Fruit fly (Drosophila melanogaster) whole organism, adult: ENCODE data around the gene Prat2.

Source experiments
- CG11617 ChIP-seq: fragments of 200-800 bp; sonication (Bioruptor generic); optimal IDR thresholded peaks from 2 replicates; lab custom pipeline; 2017; ENCODE audit warnings: mild to moderate bottlenecking, missing biosample characterization, missing genetic modification reagents, missing genetic modification characterization
- CG12768 ChIP-seq: fragments of 200-800 bp; sonication (Bioruptor generic); optimal IDR thresholded peaks from 2 replicates; lab custom pipeline; 2017; ENCODE audit warnings: missing biosample characterization, missing genetic modification characterization, mild to moderate bottlenecking, moderate library complexity, missing genetic modification reagents
- CG14711 ChIP-seq: fragments of 200-800 bp; sonication (Bioruptor generic); optimal IDR thresholded peaks from 2 replicates; lab custom pipeline; 2018; ENCODE audit warnings: missing biosample characterization, mild to moderate bottlenecking, missing genetic modification characterization, moderate library complexity
- CG1620 ChIP-seq: fragments of 200-800 bp; sonication (Bioruptor generic); optimal IDR thresholded peaks from 2 replicates; lab custom pipeline; 2016; ENCODE audit warnings: missing biosample characterization, missing genetic modification characterization
- CG5204 ChIP-seq: fragments of 200-800 bp; sonication (Bioruptor generic); optimal IDR thresholded peaks from 2 replicates; lab custom pipeline; 2016; ENCODE audit warnings: missing biosample characterization, missing genetic modification characterization
- CG7045 ChIP-seq: fragments of 200-800 bp; sonication (Bioruptor generic); optimal IDR thresholded peaks from 2 replicates; lab custom pipeline; 2017; ENCODE audit warnings: missing biosample characterization, mild to moderate bottlenecking, missing genetic modification characterization
- CG7101 ChIP-seq: fragments of 200-800 bp; sonication (Bioruptor generic); optimal IDR thresholded peaks from 2 replicates; lab custom pipeline; 2018; ENCODE audit warnings: missing biosample characterization, mild to moderate bottlenecking, missing genetic modification characterization, moderate library complexity
- Clk ChIP-seq: fragments of 200-800 bp; sonication (Bioruptor generic); optimal IDR thresholded peaks from 2 replicates; lab custom pipeline; 2017; ENCODE audit warnings: missing biosample characterization, missing genetic modification characterization
- Crg-1 ChIP-seq: fragments of 200-800 bp; sonication (Bioruptor generic); optimal IDR thresholded peaks from 2 replicates; lab custom pipeline; 2016; ENCODE audit warnings: missing biosample characterization, missing genetic modification characterization
- Hr96 ChIP-seq: fragments of 200-800 bp; sonication (Bioruptor generic); optimal IDR thresholded peaks from 2 replicates; lab custom pipeline; 2016; ENCODE audit warnings: missing biosample characterization, missing genetic modification characterization
- Mnt ChIP-seq: fragments of 200-800 bp; sonication (Bioruptor generic); optimal IDR thresholded peaks from 2 replicates; lab custom pipeline; 2016; ENCODE audit warnings: missing biosample characterization, mild to moderate bottlenecking, missing genetic modification characterization
- bab1 ChIP-seq: fragments of 200-800 bp; sonication (Bioruptor generic); optimal IDR thresholded peaks from 3 replicates; lab custom pipeline; 2019; ENCODE audit warnings: missing biosample characterization, mild to moderate bottlenecking, missing genetic modification characterization, moderate library complexity
- cic ChIP-seq: fragments of 200-800 bp; sonication (Bioruptor generic); optimal IDR thresholded peaks from 2 replicates; lab custom pipeline; 2017; ENCODE audit warnings: missing biosample characterization, mild to moderate bottlenecking, missing genetic modification characterization, moderate library complexity
- cnc ChIP-seq, 2 experiments: fragments of >200 bp; optimal IDR thresholded peaks; 2 replicates each; lab custom pipeline; 2017
- kay ChIP-seq: fragments of 200-800 bp; sonication (Bioruptor generic); peaks from one replicate; lab custom pipeline; 2016; ENCODE audit warnings: missing biosample characterization, missing genetic modification characterization, borderline replicate concordance
- ovo ChIP-seq: fragments of 200-800 bp; sonication (Bioruptor generic); optimal IDR thresholded peaks from 2 replicates; lab custom pipeline; 2016; ENCODE audit warnings: missing biosample characterization, missing genetic modification characterization
- pad ChIP-seq: fragments of 200-800 bp; sonication (Bioruptor generic); optimal IDR thresholded peaks from 3 replicates; lab custom pipeline; 2017; ENCODE audit warnings: missing biosample characterization, missing genetic modification characterization, mild to moderate bottlenecking, moderate library complexity, missing genetic modification reagents
- tj ChIP-seq: fragments of 200-800 bp; sonication (Bioruptor generic); optimal IDR thresholded peaks from 3 replicates; lab custom pipeline; 2017; ENCODE audit warnings: missing biosample characterization, mild to moderate bottlenecking, missing genetic modification characterization, moderate library complexity
- toe ChIP-seq: fragments of 200-800 bp; sonication (Bioruptor generic); optimal IDR thresholded peaks from 2 replicates; lab custom pipeline; 2016; ENCODE audit warnings: missing biosample characterization, missing genetic modification characterization

Gene Prat2

DNA sequence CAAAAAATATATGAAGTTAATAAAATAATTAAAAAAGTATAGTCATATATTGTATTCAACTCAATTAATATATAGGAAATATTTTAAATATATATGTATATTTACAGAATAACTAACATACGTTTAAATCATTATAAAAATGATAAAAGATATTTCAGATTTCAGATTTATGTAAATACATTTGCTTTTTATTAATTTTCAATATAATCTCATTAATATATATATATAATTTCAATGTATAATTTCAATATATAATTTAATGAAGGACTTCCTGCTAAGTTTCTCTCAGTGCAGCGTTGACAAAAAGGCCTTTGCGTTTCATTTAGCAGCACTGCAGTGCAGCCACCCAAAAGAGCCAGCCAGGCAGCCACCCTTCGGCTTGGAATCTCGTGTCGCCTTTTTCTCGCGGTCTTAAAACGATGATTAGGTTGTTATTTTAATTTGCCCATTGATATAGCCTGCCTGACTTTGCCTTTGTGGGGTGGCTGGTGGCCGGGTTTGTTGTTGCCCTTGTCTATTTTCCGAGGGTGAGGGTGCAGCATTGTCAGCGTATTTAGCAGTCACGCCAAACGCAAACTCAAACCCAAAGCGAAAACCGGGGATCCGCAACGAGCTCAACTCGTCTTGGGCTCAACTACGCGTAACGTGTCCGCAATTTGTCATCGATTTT lies 28.9 kb downstream of the Prat2 start:
- TF ChIP-seq Clk (GFP tag; lab: Kevin White, UChicago) (no peak), CG12768 (no peak), CG11617 (GFP tag; lab: Kevin White, UChicago) (no peak), CG1620 (no peak), CG14711 (tag; lab: Kevin White, UChicago) (no peak), toe (no peak), ovo (GFP tag; lab: Kevin White, UChicago) (no peak), cnc (optimal IDR thresholded peaks at IDR 0.05; lab: Kevin White, UChicago) (no peak), tj (GFP tag; lab: Kevin White, UChicago) (no peak), bab1 (GFP tag; lab: Kevin White, UChicago) (no peak), Crg-1 (GFP tag; lab: Kevin White, UChicago) (no peak)

DNA sequence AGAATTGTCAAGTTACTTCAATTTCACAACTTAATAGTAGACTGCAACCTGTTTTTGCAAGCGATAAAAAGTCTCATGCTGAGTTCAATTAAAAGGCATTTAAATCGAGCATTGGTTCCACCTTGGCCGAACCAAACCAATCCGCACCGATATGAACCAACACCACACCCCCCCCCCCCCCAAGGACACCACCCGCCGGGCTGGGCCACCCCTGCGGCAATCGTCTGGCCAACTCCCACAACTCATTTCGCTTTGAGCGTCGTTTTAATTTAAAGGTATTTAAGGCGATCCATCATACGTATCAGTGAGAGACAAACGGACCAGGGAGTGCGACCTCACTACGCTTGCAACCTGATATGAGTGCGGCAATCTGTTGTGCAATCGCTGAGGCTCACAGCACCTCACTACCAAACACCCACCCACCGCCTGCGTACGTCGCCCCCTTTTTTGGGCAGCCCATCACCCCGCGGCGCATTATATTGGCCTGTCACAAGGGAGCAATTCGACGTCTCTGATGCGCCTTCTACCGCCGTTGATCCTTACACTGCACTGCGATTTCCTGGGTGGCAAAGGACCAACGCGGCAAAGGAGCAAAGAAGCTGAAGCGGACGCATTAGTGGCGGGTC lies 29.7 kb downstream of the Prat2 start:
- TF ChIP-seq CG14711 (tag; lab: Kevin White, UChicago) (no peak), bab1 (GFP tag; lab: Kevin White, UChicago) (no peak), CG1620 (no peak), CG7045 (GFP tag; lab: Kevin White, UChicago) (no peak), Hr96 (GFP tag; lab: Kevin White, UChicago) (no peak), Crg-1 (GFP tag; lab: Kevin White, UChicago) (no peak), pad (GFP tag; lab: Kevin White, UChicago) (no peak), toe (no peak), CG7101 (tag; lab: Kevin White, UChicago) (no peak), Clk (GFP tag; lab: Kevin White, UChicago) (no peak), Mnt (no peak), CG11617 (GFP tag; lab: Kevin White, UChicago) (no peak), ovo (GFP tag; lab: Kevin White, UChicago) (no peak), cic (GFP tag; lab: Kevin White, UChicago) (no peak)

DNA sequence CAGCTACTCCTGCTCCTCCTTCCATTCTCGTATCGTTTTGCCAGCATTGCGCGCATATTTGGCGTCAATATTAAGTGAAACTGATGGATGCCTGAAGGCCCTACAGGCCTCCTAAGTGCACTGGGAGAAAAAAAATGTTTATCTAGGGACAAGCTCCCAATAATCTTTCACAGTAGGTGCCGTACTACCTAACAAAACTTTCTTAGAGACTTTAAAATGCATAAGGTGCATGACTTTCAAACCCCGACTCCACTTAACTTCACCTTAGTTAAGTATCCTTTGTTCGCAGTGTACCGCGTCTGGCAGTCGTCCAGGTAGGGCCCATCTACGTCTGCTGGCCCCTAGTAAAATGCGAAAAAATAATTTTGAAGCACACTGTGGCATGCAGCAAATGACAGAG lies 43.4 kb downstream of the Prat2 start:
- TF ChIP-seq cic (GFP tag; lab: Kevin White, UChicago) (no peak), Crg-1 (GFP tag; lab: Kevin White, UChicago) (no peak), pad (GFP tag; lab: Kevin White, UChicago) (no peak), Clk (GFP tag; lab: Kevin White, UChicago) (no peak), Hr96 (GFP tag; lab: Kevin White, UChicago) (no peak), CG11617 (GFP tag; lab: Kevin White, UChicago) (no peak), bab1 (GFP tag; lab: Kevin White, UChicago) (no peak), CG7101 (tag; lab: Kevin White, UChicago) (no peak), toe (no peak), CG1620 (no peak), CG12768 (no peak), Mnt (no peak), kay (GFP tag; lab: Kevin White, UChicago) (no peak), tj (GFP tag; lab: Kevin White, UChicago) (no peak), CG7045 (GFP tag; lab: Kevin White, UChicago) (no peak)

DNA sequence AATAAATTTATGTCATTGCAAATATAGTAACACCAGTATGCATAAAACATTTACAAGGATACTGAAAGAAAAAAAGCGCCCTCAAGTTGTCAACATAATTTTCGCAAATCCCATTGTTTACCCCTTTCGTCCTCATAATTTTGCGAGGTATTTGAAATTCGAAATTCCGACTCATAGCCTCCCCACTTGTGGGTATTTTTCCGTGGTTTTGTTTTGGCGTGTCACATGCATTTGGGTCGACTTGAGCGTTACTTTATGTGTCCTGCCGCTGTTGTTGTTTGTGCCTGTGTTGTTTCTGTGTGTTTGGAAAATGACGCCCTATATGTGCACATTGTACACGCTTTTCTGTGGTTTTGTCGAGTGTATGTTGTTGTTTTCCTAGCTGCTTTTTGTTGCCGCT lies 50.5 kb downstream of the Prat2 start:
- TF ChIP-seq kay (GFP tag; lab: Kevin White, UChicago), result no peak
- TF ChIP-seq tj (GFP tag; lab: Kevin White, UChicago), result no peak
- no peak for TF ChIP-seq CG1620
- TF ChIP-seq CG5204 (GFP tag; lab: Kevin White, UChicago), result no peak
- TF ChIP-seq toe, result no peak
- no peak for TF ChIP-seq cic (GFP tag; lab: Kevin White, UChicago)
- no peak for TF ChIP-seq Hr96 (GFP tag; lab: Kevin White, UChicago)
- TF ChIP-seq cnc (optimal IDR thresholded peaks at IDR 0.05; lab: Kevin White, UChicago), result no peak
- TF ChIP-seq CG12768, result no peak
- TF ChIP-seq Mnt, result no peak
- no peak for TF ChIP-seq CG7045 (GFP tag; lab: Kevin White, UChicago)
- no peak for TF ChIP-seq bab1 (GFP tag; lab: Kevin White, UChicago)
- TF ChIP-seq Clk (GFP tag; lab: Kevin White, UChicago), result no peak
- no peak for TF ChIP-seq pad (GFP tag; lab: Kevin White, UChicago)
